Fruit fly (Drosophila melanogaster) whole organism, pupa: ENCODE results near the gene CAH2.

Experiments
- CG15710 ChIP-seq: fragments of 200-800 bp; sonication (Bioruptor generic); optimal IDR thresholded peaks from 2 replicates; lab custom pipeline; 2018; ENCODE audit warnings: missing biosample characterization, mild to moderate bottlenecking, missing genetic modification characterization, moderate library complexity
- CG34367 ChIP-seq: fragments of 200-800 bp; sonication (Bioruptor generic); optimal IDR thresholded peaks from 2 replicates; lab custom pipeline; 2018; ENCODE audit warnings: missing biosample characterization, mild to moderate bottlenecking, missing genetic modification characterization
- EcR ChIP-seq: fragments of 200-800 bp; sonication (Bioruptor generic); optimal IDR thresholded peaks from 3 replicates; lab custom pipeline; 2019; ENCODE audit warnings: missing biosample characterization, missing genetic modification characterization, mild to moderate bottlenecking, moderate library complexity, missing genetic modification reagents
- Ets98B ChIP-seq: fragments of 200-800 bp; sonication (Bioruptor generic); IDR thresholded peaks from 2 replicates; pipeline ENCODE4 v1.3.6; 2022; ENCODE audit warnings: missing biosample characterization, missing genetic modification characterization
- Pif1B ChIP-seq: fragments of 200-800 bp; sonication (Bioruptor generic); optimal IDR thresholded peaks from 3 replicates; lab custom pipeline; 2016; ENCODE audit warnings: missing biosample characterization, missing genetic modification characterization

- TF ChIP-seq CG34367 (tag; lab: Kevin White, UChicago) (no peak), EcR (GFP tag; lab: Kevin White, UChicago) (no peak), Pif1B (GFP tag; lab: Kevin White, UChicago) (no peak), Ets98B (GFP tag; lab: Robert Waterston, UW) (no peak), CG15710 (tag; lab: Kevin White, UChicago) (no peak)
These were observed 15.2 kb upstream of the CAH2 start for dm6 chr3L:12162156-12162682.
